Worm (Caenorhabditis elegans): Measurements from ENCODE around the gene lmbr-1.

DNA sequence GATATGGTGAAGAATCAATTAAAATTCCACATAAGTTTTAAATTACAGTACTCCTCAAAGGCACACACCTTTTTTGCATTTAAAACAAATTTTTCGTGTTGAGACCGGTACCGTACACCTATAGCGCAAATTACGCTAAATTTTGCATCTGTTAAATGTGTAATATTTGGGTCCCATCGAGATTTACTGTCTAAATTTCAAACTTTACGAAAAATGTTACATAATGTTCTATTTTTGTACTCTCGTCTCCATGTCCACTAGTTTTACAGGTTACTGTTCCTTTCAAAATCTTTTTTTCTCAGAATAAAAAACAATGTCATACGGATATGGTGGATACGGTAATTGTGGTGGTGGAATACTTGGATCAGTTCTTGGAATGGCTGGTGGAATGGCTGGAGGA lies 26.4 kb downstream of the lmbr-1 start, which contains the start of gene ZK353.2:
- TF ChIP-seq nhr-77 (tag; optimal IDR thresholded peaks at IDR 0.05) (no peak), blmp-1 (tag; optimal IDR thresholded peaks at IDR 0.05; ENCODE audit: insufficient read depth) (no peak), nhr-237 (tag; optimal IDR thresholded peaks at IDR 0.05) (no peak), nhr-12 (tag; optimal IDR thresholded peaks at IDR 0.05) (no peak), nhr-129 (tag; optimal IDR thresholded peaks at IDR 0.05) (no peak), elt-1 (tag; optimal IDR thresholded peaks at IDR 0.05) (no peak), skn-1 (tag; optimal IDR thresholded peaks at IDR 0.05) (no peak), mbf-1 (tag; optimal IDR thresholded peaks at IDR 0.05) (no peak), snpc-4 (tag; optimal IDR thresholded peaks at IDR 0.05) (no peak), unc-39 (tag; optimal IDR thresholded peaks at IDR 0.05) (no peak), ama-1 (optimal IDR thresholded peaks at IDR 0.05) (no peak)
